Fruit fly (Drosophila melanogaster) whole organism: Measurements from ENCODE around the gene Lcp65Af.

Experiments
- CG8478 ChIP-seq: fragments of >200 bp; optimal IDR thresholded peaks from 2 replicates; lab custom pipeline; 2018; ENCODE audit warnings: inconsistent platforms
- Dll ChIP-seq: fragments of >200 bp; optimal IDR thresholded peaks from 2 replicates; lab custom pipeline; 2017
- pan ChIP-seq: fragments of >200 bp; optimal IDR thresholded peaks from 2 replicates; lab custom pipeline; 2017
- psq ChIP-seq: fragments of >200 bp; optimal IDR thresholded peaks from 2 replicates; lab custom pipeline; 2017
- usp ChIP-seq: fragments of >200 bp; optimal IDR thresholded peaks from 2 replicates; lab custom pipeline; 2017; ENCODE audit warnings: missing biosample characterization, missing genetic modification characterization, mixed read lengths

DNA sequence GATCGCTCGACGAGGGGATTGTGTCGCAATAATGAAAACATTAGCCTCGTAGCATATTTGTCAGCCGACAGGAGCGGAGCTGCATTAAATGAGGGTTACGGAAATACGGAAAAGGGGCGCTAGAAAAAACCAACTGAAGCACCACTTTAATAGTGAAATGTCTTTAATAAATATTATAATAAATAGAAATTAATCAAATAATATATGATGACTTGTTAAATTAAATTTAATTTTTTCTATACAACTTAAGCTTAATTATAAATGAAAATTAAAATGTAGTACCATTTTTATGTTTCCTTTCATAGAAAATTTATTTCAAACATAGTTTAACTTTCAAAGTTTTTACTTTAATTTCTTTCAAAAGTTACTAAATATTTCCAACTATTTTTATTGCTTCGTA lies 25.4 kb upstream of the Lcp65Af start:
- no peak for TF ChIP-seq pan (lab: Kevin White, UChicago)
- no peak for TF ChIP-seq CG8478 (lab: Kevin White, UChicago)
- TF ChIP-seq Dll (lab: Kevin White, UChicago) = no peak
- TF ChIP-seq psq (lab: Kevin White, UChicago) = no peak
- no peak for TF ChIP-seq usp (GFP tag; lab: Kevin White, UChicago)
